Worm (Caenorhabditis elegans): ENCODE results near the gene C02D5.2.

Gene C02D5.2

ce11 chrIII:8529002-8529401, 28.1 kb upstream of the C02D5.2 start (continued):
- TF ChIP-seq set-16 (GFP tag; IDR thresholded peaks at IDR 0.05) (no peak), tra-1 (GFP tag; IDR thresholded peaks at IDR 0.05) (no peak), zip-11 (GFP tag; IDR thresholded peaks at IDR 0.05) (no peak), zfp-2 (tag; optimal IDR thresholded peaks at IDR 0.05) (no peak), fos-1 (tag; optimal IDR thresholded peaks at IDR 0.05) (no peak), ces-1 (GFP tag; optimal IDR thresholded peaks at IDR 0.05) (no peak), ztf-11 (tag; optimal IDR thresholded peaks at IDR 0.05) (no peak), lin-39 (tag; optimal IDR thresholded peaks at IDR 0.05) (no peak), daf-19 (GFP tag; conservative IDR thresholded peaks at IDR 0.05) (no peak), ceh-62 (tag; optimal IDR thresholded peaks at IDR 0.05) (no peak), mes-2 (tag; optimal IDR thresholded peaks at IDR 0.05; ENCODE audit: poor library complexity, severe bottlenecking) (peak; percentile 93), tag-97 (GFP tag; IDR thresholded peaks at IDR 0.05) (no peak), nhr-6 (tag; optimal IDR thresholded peaks at IDR 0.05) (no peak), jun-1 (tag; optimal IDR thresholded peaks at IDR 0.05) (no peak), R02D3.7 (tag; optimal IDR thresholded peaks at IDR 0.05) (no peak)

- TF ChIP-seq nhr-11 (tag; optimal IDR thresholded peaks at IDR 0.05), result no peak
- TF ChIP-seq rbr-2 (tag; optimal IDR thresholded peaks at IDR 0.05), result no peak
- TF ChIP-seq ceh-82 (tag; optimal IDR thresholded peaks at IDR 0.05), result no peak
- TF ChIP-seq D1046.2 (GFP tag; IDR thresholded peaks at IDR 0.05), result no peak
- TF ChIP-seq nhr-48 (tag; optimal IDR thresholded peaks at IDR 0.05), result no peak
Measured at ce11 chrIII:8529772-8530171, 27.4 kb upstream of the C02D5.2 start, which contains the start of gene ZC21.10. Gene ZC21.10, plus strand, starts transcription at chrIII:8530072.

ce11 chrIII:8533900-8534299, 23.2 kb upstream of the C02D5.2 start:
- TF ChIP-seq madf-9 (GFP tag; conservative IDR thresholded peaks at IDR 0.05), result no peak
- TF ChIP-seq lim-7 (GFP tag; IDR thresholded peaks at IDR 0.05), result no peak
- peak; percentile 62 for TF ChIP-seq fkh-10 (GFP tag; optimal IDR thresholded peaks at IDR 0.05)
- TF ChIP-seq ctbp-1 (GFP tag; IDR thresholded peaks at IDR 0.05), result peak; percentile 59; the same call in 1 of the 2 replicates

- peak; percentile 75 for TF ChIP-seq aha-1 (tag)
- TF ChIP-seq hlh-11 (tag; optimal IDR thresholded peaks at IDR 0.05), result no peak
- no peak for TF ChIP-seq nhr-111 (GFP tag; optimal IDR thresholded peaks at IDR 0.05)
- no peak for TF ChIP-seq ceh-20 (GFP tag; IDR thresholded peaks at IDR 0.05)
- TF ChIP-seq daf-16 (GFP tag; optimal IDR thresholded peaks at IDR 0.05), result peak in 1 of 2 experiments; percentile 96
- no peak for TF ChIP-seq daf-16 (tag; optimal IDR thresholded peaks at IDR 0.05)
- peak in 1 of 2 experiments; percentile 86 for TF ChIP-seq unc-62 (GFP tag; optimal IDR thresholded peaks at IDR 0.05 in 1 of 2)
- TF ChIP-seq unc-62 (tag; optimal IDR thresholded peaks at IDR 0.05), result no peak
- no peak for TF ChIP-seq daf-12 (tag; optimal IDR thresholded peaks at IDR 0.05)
Measured at ce11 chrIII:8534647-8535181, 22.4 kb upstream of the C02D5.2 start, which contains the start of gene trp-1. Gene trp-1, plus strand, starts transcription at chrIII:8535131.

ce11 chrIII:8535445-8535844, 21.7 kb upstream of the C02D5.2 start:
- TF ChIP-seq set-16 (GFP tag; IDR thresholded peaks at IDR 0.05), result no peak
- no peak for TF ChIP-seq T20F7.1 (GFP tag; optimal IDR thresholded peaks at IDR 0.05)
- TF ChIP-seq spr-3 (GFP tag; optimal IDR thresholded peaks at IDR 0.05), result no peak
- no peak for TF ChIP-seq fkh-10 (GFP tag; optimal IDR thresholded peaks at IDR 0.05)
- no peak for TF ChIP-seq arid-1 (GFP tag; conservative IDR thresholded peaks at IDR 0.05)
- no peak for TF ChIP-seq nhr-111 (GFP tag; optimal IDR thresholded peaks at IDR 0.05)
- TF ChIP-seq R02D3.7 (tag; optimal IDR thresholded peaks at IDR 0.05), result no peak
- no peak for TF ChIP-seq Y75B8A.6 (GFP tag; IDR thresholded peaks at IDR 0.05)
- TF ChIP-seq nhr-25 (tag; optimal IDR thresholded peaks at IDR 0.05; ENCODE audit: borderline replicate concordance, insufficient read depth), result no peak
- no peak for TF ChIP-seq nhr-6 (tag; optimal IDR thresholded peaks at IDR 0.05)
- no peak for TF ChIP-seq daf-16 (GFP tag; optimal IDR thresholded peaks at IDR 0.05)
- TF ChIP-seq daf-16 (tag; optimal IDR thresholded peaks at IDR 0.05), result no peak
- no peak for TF ChIP-seq pha-4 (GFP tag; IDR thresholded peaks at IDR 0.05)
- no peak for TF ChIP-seq pha-4 (tag; optimal IDR thresholded peaks at IDR 0.05)
- no peak for TF ChIP-seq ctbp-1 (GFP tag; IDR thresholded peaks at IDR 0.05)
- TF ChIP-seq ceh-82 (tag; optimal IDR thresholded peaks at IDR 0.05), result no peak
- no peak for TF ChIP-seq madf-5 (GFP tag; IDR thresholded peaks at IDR 0.05)
- no peak for TF ChIP-seq snpc-1.2 (GFP tag; IDR thresholded peaks at IDR 0.05)
- no peak for TF ChIP-seq lin-29 (GFP tag; IDR thresholded peaks at IDR 0.05)
- no peak for TF ChIP-seq dmd-8 (GFP tag; IDR thresholded peaks at IDR 0.05)
- no peak for TF ChIP-seq rbr-2 (tag; optimal IDR thresholded peaks at IDR 0.05)
- TF ChIP-seq pqm-1 (tag; optimal IDR thresholded peaks at IDR 0.05), result no peak

All from whole organism, L4 larva.